Fruit fly (Drosophila melanogaster) whole organism, larva: ENCODE results near the gene CG10616.

Experiments used
- noc ChIP-seq: fragments of 200-800 bp; sonication (Bioruptor generic); optimal IDR thresholded peaks from 3 replicates; lab custom pipeline; 2019; ENCODE audit warnings: missing biosample characterization, mild to moderate bottlenecking, missing genetic modification characterization, moderate library complexity

CG10616 gene

dm6 chr3L:12471471-12471978 is at the start of gene CG10616:
Gene CG10616, plus strand, starts transcription at chr3L:12471728.
- no peak for TF ChIP-seq noc

- TF ChIP-seq noc = no peak
Observed at dm6 chr3L:12432392-12433012, 39.0 kb upstream of the CG10616 start, which contains the start of gene toe. Gene toe, minus strand, starts transcription at chr3L:12432668.

dm6 chr3L:12433710-12434109 is 37.8 kb upstream of the CG10616 start:
- TF ChIP-seq noc = no peak

dm6 chr3L:12434432-12434831 is 37.1 kb upstream of the CG10616 start:
- TF ChIP-seq noc = no peak

- no peak for TF ChIP-seq noc
Observed at dm6 chr3L:12442593-12442992, 28.9 kb upstream of the CG10616 start.

dm6 chr3L:12444040-12444439 is 27.5 kb upstream of the CG10616 start:
- no peak for TF ChIP-seq noc

dm6 chr3L:12447081-12447480 is 24.4 kb upstream of the CG10616 start:
- no peak for TF ChIP-seq noc

dm6 chr3L:12447501-12447900 is 24.0 kb upstream of the CG10616 start:
- TF ChIP-seq noc = no peak

- TF ChIP-seq noc = no peak
Observed at dm6 chr3L:12453529-12453928, 18.0 kb upstream of the CG10616 start.

dm6 chr3L:12455034-12455433 is 16.5 kb upstream of the CG10616 start:
- no peak for TF ChIP-seq noc

- peak; percentile 70 for TF ChIP-seq noc
Observed at dm6 chr3L:12456916-12457662, 14.4 kb upstream of the CG10616 start.

dm6 chr3L:12461953-12462352 is 9.6 kb upstream of the CG10616 start:
- TF ChIP-seq noc = peak; percentile 14

- no peak for TF ChIP-seq noc
Observed at dm6 chr3L:12463580-12463979, 7.9 kb upstream of the CG10616 start.

dm6 chr3L:12465229-12465628 is 6.3 kb upstream of the CG10616 start:
- no peak for TF ChIP-seq noc

- TF ChIP-seq noc = no peak
Observed at dm6 chr3L:12468016-12468415, 3.5 kb upstream of the CG10616 start, which contains the start of gene eyg. Gene eyg, minus strand, starts transcription at chr3L:12468021.

- no peak for TF ChIP-seq noc
Observed at dm6 chr3L:12469684-12470083, 1.8 kb upstream of the CG10616 start, which contains the start of gene CG32102. Gene CG32102, minus strand, starts transcription at chr3L:12469784.

- no peak for TF ChIP-seq noc
Observed at dm6 chr3L:12470509-12470908, 1.0 kb upstream of the CG10616 start.

dm6 chr3L:12478229-12478628 is 6.7 kb downstream of the CG10616 start:
- TF ChIP-seq noc = no peak
